Worm (Caenorhabditis elegans): ENCODE measurements around the gene nhr-21.

DNA sequence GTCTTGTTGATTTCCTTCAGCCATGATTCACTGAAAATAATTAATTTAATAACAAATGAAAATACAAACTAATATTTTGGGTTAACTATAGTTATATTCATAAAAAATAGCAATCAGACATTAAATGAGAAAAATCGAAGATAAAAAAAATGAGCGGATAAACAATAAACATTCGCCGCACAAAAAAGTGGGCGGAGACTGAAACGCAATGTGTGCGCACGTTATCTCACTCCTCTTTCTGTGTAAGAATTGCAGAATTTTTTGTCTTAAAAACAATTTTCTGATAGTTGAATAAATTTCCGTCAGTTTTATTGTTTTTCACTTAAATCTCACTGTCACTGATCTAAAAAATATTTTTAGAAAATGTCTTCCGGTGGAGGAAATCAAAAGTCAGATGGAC, 35.1 kb downstream of the nhr-21 start, which contains the start of the genes mtch-1 and rpb-4:
- TF ChIP-seq snpc-4 (tag; optimal IDR thresholded peaks at IDR 0.05) (peak; percentile 59), nhr-76 (tag; optimal IDR thresholded peaks at IDR 0.05) (no peak), unc-62 (GFP tag; optimal IDR thresholded peaks at IDR 0.05) (no peak), egl-27 (tag; optimal IDR thresholded peaks at IDR 0.05) (no peak), mdl-1 (tag; optimal IDR thresholded peaks at IDR 0.05) (no peak), eor-1 (tag; optimal IDR thresholded peaks at IDR 0.05) (no peak), zag-1 (tag; optimal IDR thresholded peaks at IDR 0.05) (no peak), lin-39 (tag; optimal IDR thresholded peaks at IDR 0.05) (no peak), tbx-2 (tag; optimal IDR thresholded peaks at IDR 0.05) (no peak), egl-5 (tag; optimal IDR thresholded peaks at IDR 0.05) (peak; percentile 23)

Data from whole organism, L3 larva.